Fruit fly (Drosophila melanogaster): ENCODE measurements around the gene CG13042.

The CG13042 gene

DNA sequence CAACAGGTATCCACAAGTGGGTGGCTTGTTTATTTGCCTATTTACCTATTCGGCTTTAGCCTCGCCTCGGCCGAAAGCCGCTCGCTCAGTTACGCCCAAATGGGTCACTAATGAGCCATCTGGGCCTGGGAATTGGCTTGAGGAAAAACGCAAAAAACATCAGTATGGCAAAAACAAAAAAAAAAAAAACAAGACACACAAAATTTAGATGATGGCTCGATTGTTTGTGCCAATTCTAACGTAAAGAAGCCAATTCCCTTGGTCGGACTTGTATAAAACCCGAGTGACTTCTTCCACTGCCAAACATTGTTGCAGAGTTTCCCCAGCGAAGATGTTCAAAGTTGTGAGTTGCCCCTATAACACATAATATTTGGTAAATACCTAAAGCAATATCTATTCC lies 7.1 kb downstream of the CG13042 start, which contains the start of gene CG4982:
Gene CG4982 (plus strand): TSS at position 301 of the 400 bp plus-strand sequence.
- TF ChIP-seq CTCF (optimal IDR thresholded peaks at IDR 0.05) (no peak), CG8478 (optimal IDR thresholded peaks at IDR 0.05) (no peak)

DNA sequence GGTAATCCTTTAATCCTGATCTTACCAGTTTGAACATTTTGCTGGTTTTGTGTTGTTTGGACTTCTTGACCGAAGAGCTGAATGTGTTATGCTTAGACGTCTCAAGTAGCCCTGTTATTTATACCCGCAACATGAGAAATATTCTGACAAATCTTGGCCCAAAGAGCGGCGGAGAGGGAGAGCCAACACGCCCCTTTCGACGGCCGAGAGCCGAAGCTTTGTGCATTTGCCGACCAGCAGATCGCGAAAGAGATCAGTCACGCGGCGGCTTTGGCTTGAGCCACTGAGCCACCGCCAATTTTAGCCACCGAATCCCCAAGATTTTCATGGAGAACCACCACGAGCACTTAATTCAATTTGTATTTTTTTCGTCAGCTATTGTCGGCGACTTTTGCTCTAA lies 12.8 kb downstream of the CG13042 start, which contains the start of gene CG4962:
Gene CG4962 (minus strand): TSS at position 101 of the 400 bp plus-strand sequence.
- no peak for TF ChIP-seq CTCF (optimal IDR thresholded peaks at IDR 0.05)
- TF ChIP-seq CG8478 (optimal IDR thresholded peaks at IDR 0.05) = no peak

dm6 chr3L:16291678-16292077 lies 16.6 kb downstream of the CG13042 start:
- TF ChIP-seq CG8478 (optimal IDR thresholded peaks at IDR 0.05) = no peak
- no peak for TF ChIP-seq CTCF (optimal IDR thresholded peaks at IDR 0.05)

dm6 chr3L:16290850-16291249 lies 17.4 kb downstream of the CG13042 start, which contains the start of gene CG13045:
Gene CG13045, minus strand, starts transcription at chr3L:16290950.
- no peak for TF ChIP-seq CTCF (optimal IDR thresholded peaks at IDR 0.05)
- TF ChIP-seq CG8478 (optimal IDR thresholded peaks at IDR 0.05) = no peak

DNA sequence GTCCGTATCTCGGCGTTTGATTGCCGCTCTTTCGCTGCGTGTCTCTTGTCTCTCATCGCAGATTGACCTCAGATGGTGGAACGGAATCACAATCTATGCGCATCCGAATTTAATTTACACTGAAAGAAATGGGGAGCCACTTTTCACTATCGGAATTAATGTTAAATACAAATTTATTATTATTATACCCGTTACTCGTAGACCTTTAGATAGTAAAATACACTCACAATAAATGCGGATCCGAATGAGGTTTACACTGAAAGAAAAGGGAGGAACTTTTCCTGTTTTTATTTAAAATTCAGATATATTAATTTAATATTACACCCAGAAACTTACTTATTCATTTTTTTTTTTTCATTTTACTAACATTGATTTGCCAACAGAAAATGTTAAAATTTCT lies 19.2 kb downstream of the CG13042 start:
- no peak for TF ChIP-seq CG8478 (optimal IDR thresholded peaks at IDR 0.05)
- TF ChIP-seq CTCF (optimal IDR thresholded peaks at IDR 0.05) = no peak

DNA sequence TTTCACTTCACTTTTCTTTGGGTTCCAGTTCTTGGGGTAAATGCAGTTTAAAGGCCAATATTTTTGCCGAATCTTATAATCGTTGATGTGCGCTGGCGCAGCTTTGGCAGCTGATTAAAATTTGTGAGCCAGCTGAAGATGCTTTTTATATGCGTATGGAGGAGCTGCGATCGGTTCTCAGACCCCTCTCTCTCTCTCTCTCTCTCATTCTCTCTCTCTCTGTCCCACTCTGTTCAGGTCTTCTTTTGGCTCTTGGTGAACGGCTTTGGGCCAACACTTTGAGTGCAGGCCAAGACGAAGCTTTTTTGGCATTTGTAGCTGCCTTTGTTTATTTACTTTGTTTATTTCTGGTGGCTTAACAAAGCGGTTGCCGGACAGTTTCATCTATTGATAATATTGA lies 20.0 kb downstream of the CG13042 start, which contains the start of gene CG13046:
Gene CG13046 (minus strand): TSS at position 101 of the 400 bp plus-strand sequence.
- TF ChIP-seq CG8478 (optimal IDR thresholded peaks at IDR 0.05) (no peak), CTCF (optimal IDR thresholded peaks at IDR 0.05) (no peak)

- no peak for TF ChIP-seq CTCF (optimal IDR thresholded peaks at IDR 0.05)
- no peak for TF ChIP-seq CG8478 (optimal IDR thresholded peaks at IDR 0.05)
These were observed 22.0 kb downstream of the CG13042 start for dm6 chr3L:16286258-16286657.

DNA sequence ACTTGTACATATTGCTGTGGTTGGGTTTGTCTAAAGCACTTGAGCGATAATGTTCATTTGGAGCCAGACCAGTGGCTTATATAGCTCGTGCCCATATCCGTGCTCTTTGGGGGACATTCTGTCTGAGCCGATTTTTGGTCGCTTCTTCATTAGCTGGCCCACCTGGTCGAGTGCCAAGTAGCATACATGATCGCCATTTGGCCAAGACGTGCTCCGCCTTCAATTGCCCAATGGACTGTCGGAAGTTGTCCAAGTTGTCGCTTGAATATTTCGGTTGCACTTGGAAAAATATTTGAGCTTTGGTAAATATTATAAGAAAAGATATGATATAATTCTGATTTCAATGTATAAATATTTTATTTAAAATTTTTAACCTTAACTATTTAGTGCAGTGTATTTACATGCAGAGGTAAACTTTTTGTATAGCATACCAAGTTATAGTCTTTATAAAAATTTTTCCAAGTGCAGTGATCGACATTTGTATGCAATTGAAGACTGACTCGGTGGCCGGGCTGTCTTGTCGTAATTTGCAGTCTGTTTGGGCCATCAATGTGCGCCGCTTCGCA lies 22.9 kb downstream of the CG13042 start, which contains the start of gene CG13047:
Gene CG13047 (minus strand): TSS at position 51 of the 566 bp plus-strand sequence.
- TF ChIP-seq CTCF (optimal IDR thresholded peaks at IDR 0.05) (no peak), CG8478 (optimal IDR thresholded peaks at IDR 0.05) (no peak)

DNA sequence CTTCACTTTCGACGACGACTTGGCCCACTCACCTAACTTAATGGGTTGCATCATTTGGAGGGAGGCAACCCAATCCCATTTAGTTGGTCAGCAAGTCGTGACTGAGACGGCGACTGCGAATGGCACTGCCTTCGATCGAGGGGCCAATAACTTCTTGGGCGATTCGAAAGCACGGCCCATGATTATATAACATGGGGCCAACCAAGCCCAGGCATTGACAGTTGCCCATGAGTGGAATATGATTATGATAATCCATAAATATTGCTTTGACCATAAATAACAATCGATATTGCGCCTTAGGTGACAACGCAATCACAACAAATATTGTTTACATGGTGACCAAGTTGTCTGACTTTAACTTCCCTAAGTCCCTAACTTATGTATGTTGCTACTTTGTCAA lies 24.5 kb downstream of the CG13042 start, which contains the start of gene CG13048:
Gene CG13048 (minus strand): TSS at position 101 of the 400 bp plus-strand sequence.
- TF ChIP-seq CTCF (optimal IDR thresholded peaks at IDR 0.05) (no peak), CG8478 (optimal IDR thresholded peaks at IDR 0.05) (no peak)

DNA sequence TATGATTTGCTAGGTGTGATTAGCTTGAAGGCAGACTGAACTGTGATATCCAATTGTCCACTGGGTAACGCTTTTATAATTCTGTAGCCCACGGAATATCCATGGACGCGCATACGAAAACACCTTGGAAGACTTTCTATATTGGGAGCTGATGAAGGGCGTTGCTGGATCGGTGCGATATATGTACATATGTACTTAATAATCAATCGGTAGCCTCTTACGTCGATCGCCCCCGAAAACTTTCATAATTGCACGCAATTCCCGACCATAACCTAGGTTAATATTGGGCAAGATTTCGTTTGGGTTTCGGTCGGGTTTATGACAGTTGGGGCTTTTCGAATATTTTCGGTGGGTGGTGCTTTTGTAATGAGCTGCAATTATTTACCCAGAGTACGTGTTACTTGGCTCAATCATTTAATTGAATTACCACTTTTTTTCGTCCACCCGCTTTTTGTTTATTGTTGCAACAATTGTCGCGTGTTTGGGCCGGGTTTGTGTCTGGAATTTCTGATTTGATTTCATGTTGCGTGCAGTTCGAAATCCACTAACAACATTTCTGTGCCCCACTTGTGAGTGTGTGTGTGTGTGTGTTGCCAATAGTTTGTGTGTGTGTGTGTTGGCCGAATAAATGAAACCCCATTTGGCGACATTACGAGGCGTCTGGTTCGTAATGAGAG lies 26.3 kb downstream of the CG13042 start, which contains the start of gene CG13049:
Gene CG13049 (minus strand): TSS at position 51 of the 677 bp plus-strand sequence.
- no peak for TF ChIP-seq CTCF (optimal IDR thresholded peaks at IDR 0.05)
- no peak for TF ChIP-seq CG8478 (optimal IDR thresholded peaks at IDR 0.05)

dm6 chr3L:16279987-16280454 lies 28.3 kb downstream of the CG13042 start, which contains the start of gene CG13064:
Gene CG13064, plus strand, starts transcription at chr3L:16280404.
- no peak for TF ChIP-seq CG8478 (optimal IDR thresholded peaks at IDR 0.05)
- no peak for TF ChIP-seq CTCF (optimal IDR thresholded peaks at IDR 0.05)

dm6 chr3L:16279171-16279570 lies 29.1 kb downstream of the CG13042 start, which contains the start of gene CG13050:
Gene CG13050, minus strand, starts transcription at chr3L:16279271.
- TF ChIP-seq CTCF (optimal IDR thresholded peaks at IDR 0.05) (no peak), CG8478 (optimal IDR thresholded peaks at IDR 0.05) (no peak)

dm6 chr3L:16277135-16277534 lies 31.1 kb downstream of the CG13042 start, which contains the start of gene CG13065:
Gene CG13065, plus strand, starts transcription at chr3L:16277435.
- TF ChIP-seq CTCF (optimal IDR thresholded peaks at IDR 0.05) = no peak

dm6 chr3L:16275391-16276017 lies 32.8 kb downstream of the CG13042 start:
- TF ChIP-seq CG8478 (optimal IDR thresholded peaks at IDR 0.05) = no peak
- no peak for TF ChIP-seq CTCF (optimal IDR thresholded peaks at IDR 0.05)

DNA sequence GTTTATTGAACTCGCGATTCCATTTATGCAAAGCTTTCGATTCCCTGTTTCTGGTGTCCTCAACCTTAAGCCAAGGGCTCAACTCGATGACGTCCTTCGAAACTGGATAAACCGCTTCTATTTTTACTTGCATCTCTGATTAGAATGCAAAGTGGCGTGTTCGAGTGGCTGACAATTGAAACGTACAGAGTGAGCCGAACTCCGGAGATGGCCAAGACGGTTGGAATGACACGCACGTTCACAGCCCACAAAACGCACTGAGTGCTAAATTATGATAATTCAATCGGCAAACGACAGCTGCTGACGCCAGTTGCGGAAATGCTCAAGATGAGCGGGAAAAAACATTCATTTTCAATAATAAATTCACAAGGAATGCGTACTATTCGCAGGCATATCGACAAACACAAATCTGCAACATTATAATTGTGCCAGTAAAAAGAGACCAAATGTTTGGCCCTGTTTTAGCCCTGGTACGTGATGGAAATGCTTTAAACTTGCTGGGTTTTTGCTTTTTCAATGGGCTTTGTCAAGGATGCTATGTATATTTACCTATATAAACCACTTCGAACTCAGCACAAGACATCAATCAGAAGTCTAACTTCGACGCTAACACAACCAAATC lies 35.8 kb downstream of the CG13042 start, which contains the start of gene CG13066:
Gene CG13066 (plus strand): TSS at position 572 of the 622 bp plus-strand sequence.
- no peak for TF ChIP-seq CG8478 (optimal IDR thresholded peaks at IDR 0.05)
- TF ChIP-seq CTCF (optimal IDR thresholded peaks at IDR 0.05) = no peak
